Worm (Caenorhabditis elegans) whole organism, early embryonic: Measurements from ENCODE around the gene nkb-2.

ENCODE experiments used
- B0310.2 ChIP-seq: sonication (generic microtip); optimal IDR thresholded peaks from 2 replicates; lab custom pipeline; 2016; ENCODE audit warnings: mild to moderate bottlenecking, missing genetic modification characterization, missing compliant biosample characterization
- F13C5.2 ChIP-seq: sonication (generic microtip); optimal IDR thresholded peaks from 2 replicates; lab custom pipeline; 2017; ENCODE audit warnings: mild to moderate bottlenecking, missing genetic modification characterization, inconsistent platforms, missing compliant biosample characterization
- ama-1 ChIP-seq: fragments of 150-350 bp; optimal IDR thresholded peaks from 2 replicates; lab custom pipeline; 2014
- ceh-13 ChIP-seq: fragments of 200-800 bp; sonication (Bioruptor generic); optimal IDR thresholded peaks from 2 replicates; lab custom pipeline; 2018; ENCODE audit warnings: mild to moderate bottlenecking, missing genetic modification characterization, missing compliant biosample characterization
- ceh-36 ChIP-seq: sonication (generic microtip); optimal IDR thresholded peaks from 2 replicates; lab custom pipeline; 2016; ENCODE audit warnings: missing genetic modification characterization, inconsistent platforms, missing compliant biosample characterization
- ets-7 ChIP-seq: sonication (generic microtip); optimal IDR thresholded peaks from 2 replicates; lab custom pipeline; 2016; ENCODE audit warnings: missing genotype, missing genetic modification characterization, missing compliant biosample characterization
- flt-1 ChIP-seq: fragments of 200-800 bp; sonication (Bioruptor generic); IDR thresholded peaks from 2 replicates; pipeline ENCODE4 v1.3.6; 2022; ENCODE audit warnings: missing genetic modification characterization, missing compliant biosample characterization
- hmg-4 ChIP-seq: fragments of 200-800 bp; sonication (Bioruptor generic); optimal IDR thresholded peaks from 2 replicates; lab custom pipeline; 2018; ENCODE audit warnings: mild to moderate bottlenecking, missing genetic modification characterization, missing compliant biosample characterization
- hnd-1 ChIP-seq: sonication (generic microtip); optimal IDR thresholded peaks from 2 replicates; lab custom pipeline; 2016; ENCODE audit warnings: missing genetic modification characterization, missing compliant biosample characterization
- scrt-1 ChIP-seq: fragments of 200-800 bp; sonication (Bioruptor generic); IDR thresholded peaks from 2 replicates; pipeline ENCODE4 v1.3.6; 2022; ENCODE audit warnings: missing genetic modification characterization, missing compliant biosample characterization
- sea-1 ChIP-seq: fragments of 200-800 bp; sonication (Bioruptor generic); conservative IDR thresholded peaks from 2 replicates; pipeline ENCODE4 v1.3.6; 2022; ENCODE audit warnings: missing genetic modification characterization, missing compliant biosample characterization

DNA sequence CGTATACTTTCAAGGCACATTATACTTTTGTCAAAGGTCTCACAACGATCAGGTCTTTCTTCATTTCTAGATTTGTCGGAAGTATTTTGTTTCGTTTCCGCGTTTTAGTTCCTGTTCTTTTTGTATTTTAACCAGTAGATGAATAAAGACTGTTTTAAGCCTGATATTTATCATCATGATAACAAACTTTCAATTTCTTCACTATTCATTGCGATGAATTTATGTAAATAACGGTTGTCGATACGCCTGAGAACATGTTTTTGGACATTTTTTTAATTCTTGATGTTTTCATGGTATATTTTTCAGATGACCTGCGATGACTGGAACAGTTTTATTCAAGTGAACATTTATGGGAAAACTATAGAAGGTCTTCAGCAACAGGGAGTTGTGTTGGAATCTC, 32.3 kb upstream of the nkb-2 start, which contains the start of gene zim-3:
- TF ChIP-seq flt-1: no peak
- TF ChIP-seq scrt-1 (GFP tag; lab: Robert Waterston, UW): no peak
- no peak for TF ChIP-seq ama-1 (lab: Kevin White, UChicago)
- TF ChIP-seq ceh-13 (GFP tag; lab: Kevin White, UChicago): no peak
- TF ChIP-seq B0310.2: no peak
- no peak for TF ChIP-seq hmg-4
- TF ChIP-seq ceh-36 (tag; lab: Kevin White, UChicago): no peak
- no peak for TF ChIP-seq hnd-1 (tag; lab: Kevin White, UChicago)
- no peak for TF ChIP-seq F13C5.2 (tag; lab: Kevin White, UChicago)
- no peak for TF ChIP-seq sea-1 (GFP tag; lab: Robert Waterston, UW)
- TF ChIP-seq ets-7 (tag; lab: Kevin White, UChicago): no peak
